Fruit fly (Drosophila melanogaster): ENCODE results near the gene sov.

sov gene

DNA sequence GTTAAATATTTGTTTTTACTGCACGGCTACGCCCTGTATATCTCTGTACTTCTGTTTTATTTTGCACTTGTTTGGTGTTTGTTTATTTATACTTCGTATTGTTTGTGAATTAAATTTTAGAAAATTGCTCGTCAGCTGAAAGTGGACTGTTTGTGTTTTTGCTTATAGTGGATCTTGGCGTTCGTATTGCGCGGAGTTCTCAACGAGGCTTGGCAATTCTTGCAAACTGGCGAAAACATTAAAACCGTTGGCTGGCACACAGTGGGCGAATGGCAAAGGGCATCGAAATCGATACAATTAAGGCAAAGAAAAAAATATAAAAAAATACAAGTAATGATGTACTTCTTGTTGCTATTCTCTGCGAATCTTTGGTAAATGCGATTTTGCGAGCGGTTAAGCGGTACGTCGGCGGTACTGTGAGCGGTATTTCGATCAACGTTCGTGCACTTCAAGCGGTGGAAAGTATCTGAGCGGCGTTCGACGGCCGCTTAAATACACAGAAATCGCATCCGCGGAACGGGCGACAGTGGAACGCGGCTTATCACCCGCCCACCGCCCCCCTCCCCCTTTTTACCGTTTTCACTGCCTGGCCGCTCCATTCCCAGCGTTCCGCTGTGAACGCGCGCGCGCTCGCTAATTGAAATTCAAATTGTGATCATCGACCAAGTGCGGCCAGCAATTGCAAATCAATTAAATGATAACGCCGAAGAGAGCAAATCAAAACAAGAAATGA is 29.2 kb upstream of the sov start:
- TF ChIP-seq CG14965 (GFP tag; optimal IDR thresholded peaks at IDR 0.05; ENCODE audit: borderline replicate concordance) (no peak), CG3995 (GFP tag; optimal IDR thresholded peaks at IDR 0.05) (peak; percentile 20), odd (GFP tag; optimal IDR thresholded peaks at IDR 0.05) (no peak), crc (GFP tag; optimal IDR thresholded peaks at IDR 0.05) (no peak), z (GFP tag; IDR thresholded peaks at IDR 0.05) (no peak), chinmo (GFP tag; IDR thresholded peaks at IDR 0.05; ENCODE audit: partially characterized antibody) (no peak), CG18011 (GFP tag; optimal IDR thresholded peaks at IDR 0.05) (peak; percentile 7), Sox102F (GFP tag; optimal IDR thresholded peaks at IDR 0.05) (no peak), E2f2 (GFP tag; IDR thresholded peaks at IDR 0.05) (peak; percentile 63), Lpt (GFP tag; optimal IDR thresholded peaks at IDR 0.05) (no peak), fd64A (GFP tag; optimal IDR thresholded peaks at IDR 0.05) (no peak), crol (GFP tag; IDR thresholded peaks at IDR 0.05) (peak; percentile 82), CG6689 (GFP tag; IDR thresholded peaks at IDR 0.05) (no peak), D19B (GFP tag; optimal IDR thresholded peaks at IDR 0.05) (no peak), CG6272 (GFP tag; IDR thresholded peaks at IDR 0.05) (0 out of 2 replicates have a peak, but pooled peaks have one; percentile 20), CG2202 (tag; optimal IDR thresholded peaks at IDR 0.05) (no peak), Side (GFP tag; optimal IDR thresholded peaks at IDR 0.05) (no peak), shn (GFP tag; optimal IDR thresholded peaks at IDR 0.05) (no peak), pfk (GFP tag; optimal IDR thresholded peaks at IDR 0.05) (peak; percentile 93), CG9817 (tag; optimal IDR thresholded peaks at IDR 0.05) (no peak), Adf1 (GFP tag; IDR thresholded peaks at IDR 0.05) (no peak), sisA (GFP tag; IDR thresholded peaks at IDR 0.05) (no peak), jumu (GFP tag; optimal IDR thresholded peaks at IDR 0.05) (no peak), CG12104 (GFP tag; optimal IDR thresholded peaks at IDR 0.05) (no peak), slp2 (GFP tag; optimal IDR thresholded peaks at IDR 0.05) (no peak), CG9727 (GFP tag; optimal IDR thresholded peaks at IDR 0.05) (no peak), org-1 (GFP tag; optimal IDR thresholded peaks at IDR 0.05) (no peak), CG8281 (tag; optimal IDR thresholded peaks at IDR 0.05) (no peak), CG1024 (GFP tag; IDR thresholded peaks at IDR 0.05) (no peak), kni (GFP tag; optimal IDR thresholded peaks at IDR 0.05) (no peak), CG2875 (GFP tag; optimal IDR thresholded peaks at IDR 0.05) (no peak), Nf-YC (tag; optimal IDR thresholded peaks at IDR 0.05) (no peak), pnt (GFP tag; optimal IDR thresholded peaks at IDR 0.05) (no peak), Sin3A (optimal IDR thresholded peaks at IDR 0.05) (no peak), Dp (GFP tag; optimal IDR thresholded peaks at IDR 0.05) (peak; percentile 46), CG6654 (GFP tag; optimal IDR thresholded peaks at IDR 0.05) (no peak), Ssrp (tag; optimal IDR thresholded peaks at IDR 0.05) (no peak), Ets65A (GFP tag) (no peak), vvl (GFP tag; IDR thresholded peaks at IDR 0.05) (0 out of 2 replicates have a peak, but pooled peaks have one; percentile 24), CG12071 (GFP tag; optimal IDR thresholded peaks at IDR 0.05) (no peak), luna (GFP tag; optimal IDR thresholded peaks at IDR 0.05) (no peak), CG7372 (GFP tag; IDR thresholded peaks at IDR 0.05) (no peak), CG7357 (GFP tag; IDR thresholded peaks at IDR 0.05) (no peak), CkIIα-i1 (GFP tag; IDR thresholded peaks at IDR 0.05) (no peak), CG32532 (GFP tag; IDR thresholded peaks at IDR 0.05) (no peak), Dbx (GFP tag; IDR thresholded peaks at IDR 0.05) (no peak), sob (GFP tag; IDR thresholded peaks at IDR 0.05) (no peak), Dll (GFP tag; IDR thresholded peaks at IDR 0.05; ENCODE audit: partially characterized antibody) (0 out of 4 replicates have a peak, but pooled peaks have one; percentile 12), amos (GFP tag; IDR thresholded peaks at IDR 0.05; ENCODE audit: partially characterized antibody) (0 out of 2 replicates have a peak, but pooled peaks have one; percentile 11), Tbp (GFP tag; optimal IDR thresholded peaks at IDR 0.05) (no peak), fd96Cb (tag; optimal IDR thresholded peaks at IDR 0.05) (no peak)
